Fruit fly (Drosophila melanogaster): ENCODE data around the gene CG13068.

CG13068 gene

DNA sequence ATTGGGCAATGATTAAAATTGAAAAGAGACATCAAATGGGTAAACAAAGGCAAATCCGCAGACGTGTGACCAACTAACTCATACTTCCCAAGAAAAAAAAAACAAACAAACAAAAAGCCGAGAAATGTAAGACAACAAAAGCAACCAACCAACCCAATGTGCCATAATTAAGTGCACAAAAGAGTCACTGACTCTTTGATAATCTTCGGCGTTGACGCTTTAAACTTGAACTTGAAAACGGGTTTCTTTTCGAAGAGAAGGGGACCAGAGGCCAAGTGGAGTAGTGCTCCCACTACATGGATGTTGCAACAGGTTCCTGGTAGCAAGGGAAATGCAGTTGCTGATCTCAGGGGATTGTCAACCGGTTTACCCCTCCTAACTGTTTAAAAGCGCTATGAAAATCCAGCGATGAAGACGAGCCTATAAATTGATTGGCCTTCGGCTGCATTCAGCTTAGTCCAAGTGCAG is 10.8 kb downstream of the CG13068 start, which contains the start of gene CG13064 (continued):
- TF ChIP-seq CG11456 (GFP tag; IDR thresholded peaks at IDR 0.05), result no peak
- no peak for TF ChIP-seq dmrt99B (tag; optimal IDR thresholded peaks at IDR 0.05)
- no peak for TF ChIP-seq grau (tag; optimal IDR thresholded peaks at IDR 0.05)
- no peak for TF ChIP-seq gfzf (GFP tag; optimal IDR thresholded peaks at IDR 0.05)
- TF ChIP-seq CG8359 (GFP tag; optimal IDR thresholded peaks at IDR 0.05; ENCODE audit: borderline replicate concordance), result no peak
- TF ChIP-seq nom (GFP tag; optimal IDR thresholded peaks at IDR 0.05), result peak; percentile 8
- no peak for TF ChIP-seq CG7745 (tag; optimal IDR thresholded peaks at IDR 0.05)
- no peak for TF ChIP-seq CG3163 (GFP tag; optimal IDR thresholded peaks at IDR 0.05)
- no peak for TF ChIP-seq CG12391 (tag; optimal IDR thresholded peaks at IDR 0.05)
- TF ChIP-seq slp2 (GFP tag; optimal IDR thresholded peaks at IDR 0.05), result no peak
- no peak for TF ChIP-seq Pdp1 (GFP tag; optimal IDR thresholded peaks at IDR 0.05)
- TF ChIP-seq repo (GFP tag; optimal IDR thresholded peaks at IDR 0.05), result no peak
- no peak for TF ChIP-seq Taf1 (GFP tag; IDR thresholded peaks at IDR 0.05)
- TF ChIP-seq dm (GFP tag; optimal IDR thresholded peaks at IDR 0.05), result no peak
- TF ChIP-seq az2 (GFP tag; optimal IDR thresholded peaks at IDR 0.05), result no peak
- TF ChIP-seq ac (GFP tag; optimal IDR thresholded peaks at IDR 0.05), result no peak

DNA sequence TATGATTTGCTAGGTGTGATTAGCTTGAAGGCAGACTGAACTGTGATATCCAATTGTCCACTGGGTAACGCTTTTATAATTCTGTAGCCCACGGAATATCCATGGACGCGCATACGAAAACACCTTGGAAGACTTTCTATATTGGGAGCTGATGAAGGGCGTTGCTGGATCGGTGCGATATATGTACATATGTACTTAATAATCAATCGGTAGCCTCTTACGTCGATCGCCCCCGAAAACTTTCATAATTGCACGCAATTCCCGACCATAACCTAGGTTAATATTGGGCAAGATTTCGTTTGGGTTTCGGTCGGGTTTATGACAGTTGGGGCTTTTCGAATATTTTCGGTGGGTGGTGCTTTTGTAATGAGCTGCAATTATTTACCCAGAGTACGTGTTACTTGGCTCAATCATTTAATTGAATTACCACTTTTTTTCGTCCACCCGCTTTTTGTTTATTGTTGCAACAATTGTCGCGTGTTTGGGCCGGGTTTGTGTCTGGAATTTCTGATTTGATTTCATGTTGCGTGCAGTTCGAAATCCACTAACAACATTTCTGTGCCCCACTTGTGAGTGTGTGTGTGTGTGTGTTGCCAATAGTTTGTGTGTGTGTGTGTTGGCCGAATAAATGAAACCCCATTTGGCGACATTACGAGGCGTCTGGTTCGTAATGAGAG is 12.8 kb downstream of the CG13068 start, which contains the start of gene CG13049:
CG13049 (minus strand) TSS at position 51 of the 677 bp plus-strand sequence.
- no peak for TF ChIP-seq CG12219 (GFP tag; optimal IDR thresholded peaks at IDR 0.05)
- TF ChIP-seq pan (optimal IDR thresholded peaks at IDR 0.05), result no peak
- TF ChIP-seq pan (GFP tag; optimal IDR thresholded peaks at IDR 0.05 in 1 of 2, IDR thresholded peaks at IDR 0.05 in 1 of 2), result peak in 1 of 2 experiments; percentile 12
- no peak for TF ChIP-seq H2.0 (GFP tag; IDR thresholded peaks at IDR 0.05)
- peak; percentile 52; the same call in 1 of the 2 replicates for TF ChIP-seq vvl (GFP tag; IDR thresholded peaks at IDR 0.05)
- TF ChIP-seq ro (GFP tag; IDR thresholded peaks at IDR 0.05), result no peak
- no peak for TF ChIP-seq Usf (GFP tag; optimal IDR thresholded peaks at IDR 0.05)
- no peak for TF ChIP-seq Awh (GFP tag; IDR thresholded peaks at IDR 0.05)
- TF ChIP-seq CG6254 (GFP tag; optimal IDR thresholded peaks at IDR 0.05), result no peak
- peak; percentile 3 for TF ChIP-seq sd (tag; optimal IDR thresholded peaks at IDR 0.05)

DNA sequence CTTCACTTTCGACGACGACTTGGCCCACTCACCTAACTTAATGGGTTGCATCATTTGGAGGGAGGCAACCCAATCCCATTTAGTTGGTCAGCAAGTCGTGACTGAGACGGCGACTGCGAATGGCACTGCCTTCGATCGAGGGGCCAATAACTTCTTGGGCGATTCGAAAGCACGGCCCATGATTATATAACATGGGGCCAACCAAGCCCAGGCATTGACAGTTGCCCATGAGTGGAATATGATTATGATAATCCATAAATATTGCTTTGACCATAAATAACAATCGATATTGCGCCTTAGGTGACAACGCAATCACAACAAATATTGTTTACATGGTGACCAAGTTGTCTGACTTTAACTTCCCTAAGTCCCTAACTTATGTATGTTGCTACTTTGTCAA is 14.6 kb downstream of the CG13068 start, which contains the start of gene CG13048:
CG13048 (minus strand) TSS at position 101 of the 400 bp plus-strand sequence.
- TF ChIP-seq Pdp1 (GFP tag; optimal IDR thresholded peaks at IDR 0.05) (peak in 1 of 2 experiments; percentile 85), oc (tag; optimal IDR thresholded peaks at IDR 0.05) (peak; percentile 31), CG11560 (tag; IDR thresholded peaks at IDR 0.05) (no peak)

DNA sequence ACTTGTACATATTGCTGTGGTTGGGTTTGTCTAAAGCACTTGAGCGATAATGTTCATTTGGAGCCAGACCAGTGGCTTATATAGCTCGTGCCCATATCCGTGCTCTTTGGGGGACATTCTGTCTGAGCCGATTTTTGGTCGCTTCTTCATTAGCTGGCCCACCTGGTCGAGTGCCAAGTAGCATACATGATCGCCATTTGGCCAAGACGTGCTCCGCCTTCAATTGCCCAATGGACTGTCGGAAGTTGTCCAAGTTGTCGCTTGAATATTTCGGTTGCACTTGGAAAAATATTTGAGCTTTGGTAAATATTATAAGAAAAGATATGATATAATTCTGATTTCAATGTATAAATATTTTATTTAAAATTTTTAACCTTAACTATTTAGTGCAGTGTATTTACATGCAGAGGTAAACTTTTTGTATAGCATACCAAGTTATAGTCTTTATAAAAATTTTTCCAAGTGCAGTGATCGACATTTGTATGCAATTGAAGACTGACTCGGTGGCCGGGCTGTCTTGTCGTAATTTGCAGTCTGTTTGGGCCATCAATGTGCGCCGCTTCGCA is 16.2 kb downstream of the CG13068 start, which contains the start of gene CG13047:
CG13047 (minus strand) TSS at position 51 of the 566 bp plus-strand sequence.
- TF ChIP-seq phol (tag; optimal IDR thresholded peaks at IDR 0.05) (peak; percentile 22), CG11504 (tag; optimal IDR thresholded peaks at IDR 0.05) (peak; percentile 55), Hr51 (GFP tag; optimal IDR thresholded peaks at IDR 0.05) (peak in 1 of 2 experiments; percentile 54), CG34376 (GFP tag; optimal IDR thresholded peaks at IDR 0.05) (no peak), CG18619 (GFP tag; optimal IDR thresholded peaks at IDR 0.05) (no peak), chif (GFP tag; optimal IDR thresholded peaks at IDR 0.05) (no peak), gem (tag; optimal IDR thresholded peaks at IDR 0.05) (peak; percentile 29), CG13424 (tag; optimal IDR thresholded peaks at IDR 0.05) (peak; percentile 24), chm (GFP tag; IDR thresholded peaks at IDR 0.05) (no peak), Sox102F (GFP tag; optimal IDR thresholded peaks at IDR 0.05) (peak; percentile 36), br (optimal IDR thresholded peaks at IDR 0.05) (no peak), chinmo (GFP tag; IDR thresholded peaks at IDR 0.05; ENCODE audit: partially characterized antibody) (0 out of 4 replicates have a peak, but pooled peaks have one; percentile 24), CG7839 (tag; optimal IDR thresholded peaks at IDR 0.05) (peak; percentile 25), CG1233 (GFP tag; optimal IDR thresholded peaks at IDR 0.05) (no peak), nmo (GFP tag; optimal IDR thresholded peaks at IDR 0.05) (peak; percentile 9), CG3407 (GFP tag; optimal IDR thresholded peaks at IDR 0.05) (no peak), eyg (GFP tag; optimal IDR thresholded peaks at IDR 0.05) (no peak)
